Fruit fly (Drosophila melanogaster) whole organism: ENCODE data around the gene Josd.

ENCODE experiments used
- CG8478 ChIP-seq: fragments of >200 bp; optimal IDR thresholded peaks from 2 replicates; lab custom pipeline; 2018; ENCODE audit warnings: inconsistent platforms
- psq ChIP-seq: fragments of >200 bp; optimal IDR thresholded peaks from 2 replicates; lab custom pipeline; 2017

DNA sequence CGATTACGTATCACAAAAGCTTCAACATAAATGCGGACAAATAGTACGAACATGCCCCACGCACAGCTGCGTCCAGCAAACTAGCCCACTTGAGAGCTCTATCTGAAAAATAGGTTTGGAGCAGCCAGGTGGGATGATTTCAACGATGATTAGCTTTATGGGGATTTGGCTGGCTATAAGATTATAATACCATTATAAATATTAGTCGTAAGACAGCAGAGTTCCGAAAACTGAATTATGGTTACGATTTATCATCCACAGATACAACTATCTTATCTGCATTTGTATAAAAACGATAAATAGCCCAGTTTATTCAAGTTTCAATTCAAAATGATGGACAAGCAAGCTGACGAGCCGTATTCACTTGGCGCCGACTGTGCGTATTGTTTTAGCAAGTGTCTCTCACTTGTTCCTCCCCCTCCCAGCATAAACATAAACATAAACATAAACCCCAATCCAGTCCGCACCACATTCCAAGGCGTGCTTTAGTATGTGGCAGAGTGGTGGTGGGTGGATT is 2.7 kb downstream of the Josd start:
- no peak for TF ChIP-seq psq (lab: Kevin White, UChicago)
- no peak for TF ChIP-seq CG8478
